Fruit fly (Drosophila melanogaster) whole organism: Measurements from ENCODE around the gene Osi18.

Source experiments
- Dll ChIP-seq: fragments of >200 bp; optimal IDR thresholded peaks from 2 replicates; lab custom pipeline; 2017
- pan ChIP-seq: fragments of >200 bp; optimal IDR thresholded peaks from 2 replicates; lab custom pipeline; 2017

- TF ChIP-seq Dll (no peak), pan (lab: Kevin White, UChicago) (no peak)
Observed at dm6 chr3R:6301257-6301839, 28.7 kb upstream of the Osi18 start, which contains the start of gene Osi15.
